Worm (Caenorhabditis elegans): Measurements from ENCODE around the gene F55H2.8.
A peak's percentile ranks its signal among the peaks of the same experiment; 100 is the strongest.

ce11 chrIII:9467095-9467494 is 46.6 kb upstream of the F55H2.8 start, which contains the start of gene baf-1:
- TF ChIP-seq snpc-4 (GFP tag; optimal IDR thresholded peaks at IDR 0.05) (no peak), snpc-4 (tag; optimal IDR thresholded peaks at IDR 0.05) (peak in 2 of 4 experiments; percentile 38 to 41), nhr-90 (tag; optimal IDR thresholded peaks at IDR 0.05) (no peak), die-1 (tag; optimal IDR thresholded peaks at IDR 0.05) (no peak), unc-130 (GFP tag; optimal IDR thresholded peaks at IDR 0.05) (peak; percentile 25), ekl-4 (GFP tag; IDR thresholded peaks at IDR 0.05) (no peak), F55B11.4 (tag; optimal IDR thresholded peaks at IDR 0.05; ENCODE audit: borderline replicate concordance, insufficient read depth) (no peak)

Measured in whole organism, young adult.